Worm (Caenorhabditis elegans) whole organism, L1 larva: ENCODE measurements around the gene str-109.

Experiments
- C34B4.2 ChIP-seq: sonication (generic microtip); optimal IDR thresholded peaks from 2 replicates; lab custom pipeline; 2017; ENCODE audit warnings: mild to moderate bottlenecking, missing genetic modification characterization, missing compliant biosample characterization
- F16B12.6 ChIP-seq: fragments of 150-350 bp; optimal IDR thresholded peaks from 2 replicates; lab custom pipeline; 2014; ENCODE audit warnings: missing biosample characterization, missing genetic modification characterization
- alr-1 ChIP-seq: fragments of 200-800 bp; sonication (Bioruptor generic); optimal IDR thresholded peaks from 2 replicates; lab custom pipeline; 2018; ENCODE audit warnings: borderline replicate concordance, mild to moderate bottlenecking, missing genetic modification characterization, missing compliant biosample characterization
- aly-2 ChIP-seq: fragments of 150-350 bp; optimal IDR thresholded peaks from 2 replicates; lab custom pipeline; 2014; ENCODE audit warnings: missing biosample characterization, missing genetic modification characterization
- ama-1 ChIP-seq: fragments of 150-350 bp; optimal IDR thresholded peaks from 2 replicates; lab custom pipeline; 2014
- ceh-63 ChIP-seq: fragments of 200-800 bp; sonication (Bioruptor generic); optimal IDR thresholded peaks from 2 replicates; lab custom pipeline; 2018; ENCODE audit warnings: mild to moderate bottlenecking, missing genetic modification characterization, missing compliant biosample characterization
- ceh-8 ChIP-seq: fragments of 200-800 bp; sonication (Bioruptor generic); optimal IDR thresholded peaks from 2 replicates; lab custom pipeline; 2018; ENCODE audit warnings: mild to moderate bottlenecking, missing genetic modification characterization, moderate library complexity, missing compliant biosample characterization
- ceh-82 ChIP-seq, 3 experiments: fragments of 150-350 bp in 1 of 3; sonication (generic microtip) in 2 of 3; optimal IDR thresholded peaks; 2 replicates each; lab custom pipeline; 2014 to 2017; ENCODE audit warnings: missing biosample characterization in 3 of 3, missing genetic modification characterization in 3 of 3
- ceh-88 ChIP-seq: fragments of 200-800 bp; sonication (Bioruptor generic); IDR thresholded peaks from 2 replicates; pipeline ENCODE4 v1.3.6; 2022; ENCODE audit warnings: missing genetic modification characterization, missing compliant biosample characterization
- dpl-1 ChIP-seq, 3 experiments: fragments of 150-350 bp in 2 of 3; sonication (generic microtip) in 1 of 3; optimal IDR thresholded peaks; 2 replicates each; lab custom pipeline; 2014 to 2017; ENCODE audit warnings: missing biosample characterization in 3 of 3, missing genetic modification characterization in 3 of 3, missing genetic modification reagents in 3 of 3
- efl-1 ChIP-seq, 4 experiments: fragments of 150-350 bp; optimal IDR thresholded peaks in 3 of 4; peaks in 1 of 4; 1 replicate in 1 of 4; 2 replicates in 3 of 4; lab custom pipeline; 2014; ENCODE audit warnings: missing biosample characterization in 2 of 4, missing genetic modification characterization in 2 of 4, missing genetic modification reagents in 2 of 4
- egl-27 ChIP-seq, 2 experiments: fragments of 150-350 bp in 1 of 2; sonication (generic microtip); optimal IDR thresholded peaks; 3 replicates each; lab custom pipeline; 2017 to 2018; ENCODE audit warnings: missing biosample characterization in 2 of 2, missing genetic modification characterization in 2 of 2, missing genetic modification reagents in 2 of 2
- elt-2 ChIP-seq: sonication (generic microtip); optimal IDR thresholded peaks from 2 replicates; lab custom pipeline; 2016; ENCODE audit warnings: missing genetic modification characterization, mild to moderate bottlenecking, inconsistent platforms, missing compliant biosample characterization, missing genetic modification reagents
- ets-5 ChIP-seq: fragments of 200-800 bp; sonication (Bioruptor generic); IDR thresholded peaks from 2 replicates; pipeline ENCODE4 v1.3.6; 2022; ENCODE audit warnings: missing genetic modification characterization, missing compliant biosample characterization
- fkh-10 ChIP-seq: sonication (generic microtip); optimal IDR thresholded peaks from 2 replicates; lab custom pipeline; 2017; ENCODE audit warnings: missing biosample characterization, missing genetic modification reagents, missing genetic modification characterization
- fkh-4 ChIP-seq: sonication (generic microtip); optimal IDR thresholded peaks from 2 replicates; lab custom pipeline; 2016; ENCODE audit warnings: missing compliant biosample characterization, missing genetic modification characterization, borderline replicate concordance
- grh-1 ChIP-seq: fragments of 200-800 bp; sonication (Bioruptor generic); IDR thresholded peaks from 2 replicates; pipeline ENCODE4 v1.3.6; 2022; ENCODE audit warnings: missing genetic modification reagents, missing genetic modification characterization, missing compliant biosample characterization
- hlh-17 ChIP-seq: fragments of 200-800 bp; sonication (Bioruptor generic); optimal IDR thresholded peaks from 2 replicates; lab custom pipeline; 2018; ENCODE audit warnings: missing genetic modification characterization, mild to moderate bottlenecking, missing compliant biosample characterization, moderate library complexity, borderline replicate concordance
- hlh-4 ChIP-seq: sonication (generic microtip); optimal IDR thresholded peaks from 2 replicates; lab custom pipeline; 2016; ENCODE audit warnings: mild to moderate bottlenecking, missing genetic modification characterization, missing compliant biosample characterization
- isw-1 ChIP-seq: fragments of 200-800 bp; sonication (Bioruptor generic); IDR thresholded peaks from 2 replicates; pipeline ENCODE4 v1.3.6; 2022; ENCODE audit warnings: missing genetic modification characterization, missing compliant biosample characterization
- jun-1 ChIP-seq: fragments of 150-350 bp; optimal IDR thresholded peaks from 2 replicates; lab custom pipeline; 2014; ENCODE audit warnings: missing biosample characterization, missing genetic modification reagents, missing genetic modification characterization
- lin-13 ChIP-seq: fragments of 150-350 bp; optimal IDR thresholded peaks from 2 replicates; lab custom pipeline; 2014; ENCODE audit warnings: missing biosample characterization, missing genetic modification reagents, missing genetic modification characterization
- lin-14 ChIP-seq: fragments of 200-800 bp; sonication (Bioruptor generic); optimal IDR thresholded peaks from 2 replicates; lab custom pipeline; 2018; ENCODE audit warnings: mild to moderate bottlenecking, missing genetic modification characterization, moderate library complexity, missing compliant biosample characterization
- lin-39 ChIP-seq: fragments of 150-350 bp; optimal IDR thresholded peaks from 2 replicates; lab custom pipeline; 2014; ENCODE audit warnings: missing biosample characterization, missing genetic modification reagents, missing genetic modification characterization
- mdl-1 ChIP-seq, 2 experiments: fragments of 150-350 bp; optimal IDR thresholded peaks; 2 replicates each; lab custom pipeline; 2014 to 2017; ENCODE audit warnings: missing biosample characterization in 2 of 2, missing genetic modification characterization in 2 of 2, inconsistent platforms in 1 of 2
- nhr-19 ChIP-seq: fragments of 200-800 bp; sonication (Bioruptor generic); conservative IDR thresholded peaks from 2 replicates; pipeline ENCODE4 v1.3.6; 2022; ENCODE audit warnings: missing genetic modification characterization, missing compliant biosample characterization
- nhr-20 ChIP-seq: sonication (generic microtip); optimal IDR thresholded peaks from 2 replicates; lab custom pipeline; 2016; ENCODE audit warnings: mild to moderate bottlenecking, missing genetic modification characterization, missing compliant biosample characterization
- nhr-237 ChIP-seq: fragments of 150-350 bp; optimal IDR thresholded peaks from 2 replicates; lab custom pipeline; 2014; ENCODE audit warnings: missing biosample characterization, missing genetic modification characterization
- nhr-71 ChIP-seq: sonication (generic microtip); optimal IDR thresholded peaks from 2 replicates; lab custom pipeline; 2016; ENCODE audit warnings: mild to moderate bottlenecking, missing genetic modification characterization, moderate library complexity, missing compliant biosample characterization
- nhr-84 ChIP-seq: sonication (generic microtip); optimal IDR thresholded peaks from 2 replicates; lab custom pipeline; 2017; ENCODE audit warnings: missing biosample characterization, missing genetic modification characterization
- nhr-90 ChIP-seq: sonication (generic microtip); optimal IDR thresholded peaks from 2 replicates; lab custom pipeline; 2016; ENCODE audit warnings: mild to moderate bottlenecking, missing genetic modification characterization, missing compliant biosample characterization; ENCODE audit not compliant: poor library complexity
- pqm-1 ChIP-seq: sonication (generic microtip); optimal IDR thresholded peaks from 3 replicates; lab custom pipeline; 2017; ENCODE audit warnings: missing biosample characterization, missing genetic modification characterization
- skn-1 ChIP-seq: fragments of 150-350 bp; optimal IDR thresholded peaks from 2 replicates; lab custom pipeline; 2014; ENCODE audit warnings: missing biosample characterization, missing genetic modification characterization
- sptf-1 ChIP-seq: fragments of 150-350 bp; optimal IDR thresholded peaks from 2 replicates; lab custom pipeline; 2014; ENCODE audit warnings: missing biosample characterization, missing genetic modification characterization
- unc-130 ChIP-seq: fragments of 150-350 bp; optimal IDR thresholded peaks from 2 replicates; lab custom pipeline; 2017; ENCODE audit warnings: missing biosample characterization, missing genetic modification characterization, inconsistent platforms
- unc-62 ChIP-seq: fragments of 150-350 bp; optimal IDR thresholded peaks from 2 replicates; lab custom pipeline; 2014; ENCODE audit warnings: missing biosample characterization, missing genetic modification reagents, missing genetic modification characterization
- unc-98 ChIP-seq: fragments of 200-800 bp; sonication (Bioruptor generic); IDR thresholded peaks from 2 replicates; pipeline ENCODE4 v1.3.6; 2022; ENCODE audit warnings: missing genetic modification characterization, missing compliant biosample characterization
- vab-15 ChIP-seq: sonication (generic microtip); optimal IDR thresholded peaks from 2 replicates; lab custom pipeline; 2017; ENCODE audit warnings: missing genotype, mild to moderate bottlenecking, missing genetic modification characterization, missing compliant biosample characterization
- xbp-1 ChIP-seq: sonication (generic microtip); optimal IDR thresholded peaks from 2 replicates; lab custom pipeline; 2016; ENCODE audit warnings: missing genetic modification characterization, missing compliant biosample characterization
- zag-1 ChIP-seq: fragments of 150-350 bp; optimal IDR thresholded peaks from 2 replicates; lab custom pipeline; 2014; ENCODE audit warnings: missing biosample characterization, missing genetic modification characterization

Gene str-109

ce11 chrV:16153375-16153774 is 8.6 kb downstream of the str-109 start, which contains the start of gene str-254:
Gene str-254, minus strand, starts transcription at chrV:16153475.
- TF ChIP-seq ceh-88 (GFP tag; lab: Robert Waterston, UW) (no peak), efl-1 (optimal IDR thresholded peaks at IDR 0.05; lab: Kevin White, UChicago) (no peak), efl-1 (GFP tag; optimal IDR thresholded peaks at IDR 0.05 in 1 of 2; lab: Kevin White, UChicago) (no peak), fkh-4 (tag; lab: Kevin White, UChicago) (no peak), ceh-63 (GFP tag; lab: Kevin White, UChicago) (no peak), nhr-90 (no peak), egl-27 (tag; optimal IDR thresholded peaks at IDR 0.05; lab: Kevin White, UChicago) (no peak), alr-1 (no peak)

DNA sequence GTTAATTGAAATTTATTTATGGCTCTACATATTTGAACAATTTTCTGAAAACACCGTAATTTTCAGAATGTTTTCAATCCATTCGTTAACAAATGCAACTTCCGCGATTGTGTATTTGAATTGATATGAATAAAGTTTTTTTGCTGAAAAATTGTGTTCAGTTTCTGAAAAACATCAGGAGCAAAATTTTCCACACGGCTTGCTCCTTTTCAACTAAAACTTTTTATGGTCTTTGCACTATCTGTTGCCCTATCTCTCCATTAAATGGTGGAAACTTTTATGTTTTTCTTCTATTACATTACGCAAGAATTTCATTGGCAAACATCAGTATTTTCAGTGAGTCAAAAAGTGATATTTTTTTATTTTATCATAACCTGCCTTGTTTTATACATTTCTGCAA is 13.2 kb downstream of the str-109 start, which contains the start of gene F10A3.4:
TSS of gene F10A3.4 (plus strand) at position 301 of the 400 bp plus-strand sequence.
- TF ChIP-seq dpl-1 (GFP tag; optimal IDR thresholded peaks at IDR 0.05; lab: Kevin White, UChicago) = no peak
- TF ChIP-seq pqm-1 = no peak
- TF ChIP-seq unc-98 (GFP tag; lab: Robert Waterston, UW) = no peak
- TF ChIP-seq grh-1 (GFP tag; lab: Robert Waterston, UW) = no peak
- no peak for TF ChIP-seq F16B12.6
- TF ChIP-seq nhr-19 = no peak
- TF ChIP-seq xbp-1 (tag; lab: Kevin White, UChicago) = no peak
- no peak for TF ChIP-seq nhr-71 (tag; lab: Kevin White, UChicago)
- TF ChIP-seq skn-1 (tag; lab: Kevin White, UChicago) = no peak

DNA sequence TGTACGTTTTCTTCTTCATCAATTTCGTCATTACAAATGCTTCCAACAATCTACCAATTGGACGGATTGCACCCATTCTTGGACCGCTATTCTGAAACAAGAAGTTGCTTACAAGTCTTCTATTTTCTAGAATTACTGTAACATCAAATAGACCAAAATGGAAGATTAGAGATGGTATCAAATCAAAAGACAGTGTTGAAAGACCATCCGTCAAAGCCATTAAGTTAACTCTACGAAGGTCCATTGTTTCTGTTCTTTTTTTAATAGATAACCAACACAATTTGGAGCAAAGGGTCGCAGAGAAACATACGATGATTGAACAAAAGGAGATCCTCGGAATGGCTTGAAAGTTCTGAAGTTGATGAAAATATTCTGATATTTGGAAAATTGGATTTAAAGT is 17.0 kb downstream of the str-109 start:
- TF ChIP-seq nhr-84 (tag; lab: Kevin White, UChicago) (no peak), fkh-10 (GFP tag; lab: Kevin White, UChicago) (no peak), nhr-20 (tag; lab: Kevin White, UChicago) (no peak), isw-1 (GFP tag; lab: Robert Waterston, UW) (no peak), dpl-1 (GFP tag; optimal IDR thresholded peaks at IDR 0.05; lab: Kevin White, UChicago) (no peak), lin-14 (GFP tag; lab: Kevin White, UChicago) (no peak), jun-1 (tag; lab: Kevin White, UChicago) (no peak)
- TF ChIP-seq, all 84 proteins: peak for 0

DNA sequence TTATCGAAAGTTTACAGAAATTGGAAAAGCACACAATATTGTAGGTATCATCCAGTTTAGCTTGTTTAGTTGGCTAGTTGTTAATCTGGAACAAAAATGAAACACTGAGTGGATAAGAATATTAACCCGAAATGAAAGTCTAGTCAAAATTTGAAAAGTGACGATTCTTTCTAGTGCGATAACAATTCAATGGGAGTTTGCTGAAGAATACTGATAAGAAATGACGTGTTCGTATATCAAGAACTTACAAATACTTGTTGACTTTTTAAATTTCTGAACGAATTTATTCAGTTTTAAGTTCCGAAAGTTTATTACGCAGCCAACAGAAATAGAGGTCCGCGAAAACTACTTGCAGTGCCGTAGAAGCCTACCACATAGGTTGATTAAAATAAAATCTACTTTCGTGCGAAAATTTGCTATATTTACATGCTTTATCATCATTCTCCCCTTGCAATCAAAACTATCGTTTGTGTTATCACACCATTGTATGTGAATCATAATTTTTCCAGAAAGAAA is 18.9 kb downstream of the str-109 start, which contains the start of gene fbxa-88:
TSS of gene fbxa-88 (minus strand) at position 51 of the 516 bp plus-strand sequence.
- no peak for TF ChIP-seq unc-130 (tag; lab: Kevin White, UChicago)
- peak; percentile 47 for TF ChIP-seq pqm-1
- TF ChIP-seq lin-14 (GFP tag; lab: Kevin White, UChicago) = no peak
- TF ChIP-seq ceh-63 (GFP tag; lab: Kevin White, UChicago) = no peak
- TF ChIP-seq hlh-17 (GFP tag; lab: Kevin White, UChicago) = no peak
- peak; percentile 80 for TF ChIP-seq elt-2 (tag; lab: Kevin White, UChicago)
- TF ChIP-seq nhr-20 (tag; lab: Kevin White, UChicago) = peak; percentile 12
- TF ChIP-seq, all 84 proteins: peak for 3

DNA sequence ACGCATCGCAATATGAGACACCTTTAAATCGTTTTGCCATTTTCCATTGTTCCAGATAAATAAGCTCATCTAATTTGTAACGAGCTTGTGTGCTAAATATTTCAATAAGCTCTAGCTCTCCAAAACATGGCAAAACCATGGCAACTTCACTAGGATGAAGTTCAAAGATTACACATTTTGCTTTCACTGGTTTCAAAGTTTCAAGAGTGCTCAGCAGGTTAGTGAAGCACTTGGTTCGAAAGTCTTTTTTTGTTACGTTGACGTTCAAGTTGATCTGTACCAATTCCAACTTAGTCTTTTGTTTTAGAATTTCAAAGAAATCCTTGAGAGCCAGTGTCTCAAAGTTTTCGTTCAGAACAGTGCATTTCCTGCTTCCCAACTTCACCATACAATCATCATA is 19.7 kb downstream of the str-109 start, which contains the start of gene fbxa-18:
TSS of gene fbxa-18 (plus strand) at position 301 of the 400 bp plus-strand sequence.
- TF ChIP-seq nhr-20 (tag; lab: Kevin White, UChicago) (no peak), jun-1 (tag; lab: Kevin White, UChicago) (no peak), ets-5 (GFP tag; lab: Robert Waterston, UW) (no peak), aly-2 (tag; lab: Kevin White, UChicago) (no peak), ceh-82 (tag; optimal IDR thresholded peaks at IDR 0.05; lab: Kevin White, UChicago) (no peak), efl-1 (optimal IDR thresholded peaks at IDR 0.05; lab: Kevin White, UChicago) (no peak), efl-1 (GFP tag; optimal IDR thresholded peaks at IDR 0.05 in 1 of 2; lab: Kevin White, UChicago) (no peak), C34B4.2 (tag; lab: Kevin White, UChicago) (no peak), zag-1 (tag; lab: Kevin White, UChicago) (no peak), nhr-237 (tag; lab: Kevin White, UChicago) (no peak), unc-130 (tag; lab: Kevin White, UChicago) (no peak), sptf-1 (tag; lab: Kevin White, UChicago) (no peak), ceh-8 (GFP tag; lab: Kevin White, UChicago) (no peak), vab-15 (tag; lab: Kevin White, UChicago) (no peak), ama-1 (lab: Kevin White, UChicago) (no peak), unc-62 (GFP tag; lab: Kevin White, UChicago) (no peak), hlh-4 (no peak), mdl-1 (tag; optimal IDR thresholded peaks at IDR 0.05; lab: Kevin White, UChicago) (no peak), lin-39 (tag; lab: Kevin White, UChicago) (no peak), lin-13 (GFP tag; lab: Kevin White, UChicago) (no peak)
